Fruit fly (Drosophila melanogaster) Kc167 (cell line): Measurements from ENCODE around the gene CG4896.

Experiments used
- Myc ChIP-seq: fragments of >200 bp; optimal IDR thresholded peaks from 2 replicates; lab custom pipeline; 2017; ENCODE audit warnings: missing external identifiers
- Sin3A ChIP-seq: fragments of >200 bp; optimal IDR thresholded peaks from 2 replicates; lab custom pipeline; 2018; ENCODE audit warnings: missing external identifiers
- h ChIP-seq: fragments of >200 bp; optimal IDR thresholded peaks from 3 replicates; lab custom pipeline; 2018; ENCODE audit warnings: missing external identifiers
- insv ChIP-seq: fragments of >200 bp; optimal IDR thresholded peaks from 3 replicates; lab custom pipeline; 2018; ENCODE audit warnings: missing external identifiers
- psq ChIP-seq: fragments of >200 bp; optimal IDR thresholded peaks from 2 replicates; lab custom pipeline; 2017; ENCODE audit warnings: missing external identifiers
- ttk ChIP-seq: sonication (Bioruptor generic); optimal IDR thresholded peaks from 2 replicates; lab custom pipeline; 2017; ENCODE audit warnings: missing external identifiers

- no peak for TF ChIP-seq psq (lab: Kevin White, UChicago)
- no peak for TF ChIP-seq h (lab: Kevin White, UChicago)
- TF ChIP-seq Sin3A = no peak
- TF ChIP-seq insv (lab: Kevin White, UChicago) = no peak
- TF ChIP-seq Myc (lab: Kevin White, UChicago) = no peak
- TF ChIP-seq ttk = no peak
Observed at dm6 chr2L:1218475-1218874, 41.0 kb downstream of the CG4896 start.
